Worm (Caenorhabditis elegans) whole organism, L3 larva: Measurements from ENCODE around the gene C04C11.25.

Source experiments
- lin-15B ChIP-seq: fragments of 150-350 bp; optimal IDR thresholded peaks from 2 replicates; lab custom pipeline; 2014; ENCODE audit warnings: missing biosample characterization, missing genetic modification characterization
- lin-39 ChIP-seq: fragments of 150-350 bp; optimal IDR thresholded peaks from 2 replicates; lab custom pipeline; 2018; ENCODE audit warnings: missing biosample characterization, missing genetic modification reagents, missing genetic modification characterization
- skn-1 ChIP-seq: fragments of 150-350 bp; optimal IDR thresholded peaks from 2 replicates; lab custom pipeline; 2014; ENCODE audit warnings: missing biosample characterization, missing genetic modification characterization
- unc-62 ChIP-seq: fragments of 150-350 bp; sonication (generic microtip); optimal IDR thresholded peaks from 4 replicates; lab custom pipeline; 2014; ENCODE audit warnings: missing biosample characterization, missing genetic modification reagents, missing genetic modification characterization

- no peak for TF ChIP-seq skn-1 (tag; lab: Kevin White, UChicago)
- TF ChIP-seq lin-15B = no peak
- TF ChIP-seq lin-39 (tag; lab: Kevin White, UChicago) = no peak
- TF ChIP-seq unc-62 (GFP tag; lab: Kevin White, UChicago) = no peak
Observed at ce11 chrX:14012417-14012816, 2.8 kb downstream of the C04C11.25 start, which contains the start of gene tbc-19.
